Fruit fly (Drosophila melanogaster) whole organism, prepupa: Measurements from ENCODE around the gene Sirt7.

Experiments
- CG16779 ChIP-seq: fragments of 200-800 bp; sonication (Bioruptor generic); optimal IDR thresholded peaks from 3 replicates; lab custom pipeline; 2017; ENCODE audit warnings: missing biosample characterization, mild to moderate bottlenecking, missing genetic modification characterization
- CG6276 ChIP-seq: fragments of 200-800 bp; sonication (Bioruptor generic); optimal IDR thresholded peaks from 2 replicates; lab custom pipeline; 2017; ENCODE audit warnings: missing biosample characterization, mild to moderate bottlenecking, missing genetic modification characterization
- CG6792 ChIP-seq: fragments of 200-800 bp; sonication (Bioruptor generic); optimal IDR thresholded peaks from 3 replicates; lab custom pipeline; 2016; ENCODE audit warnings: missing biosample characterization, missing genetic modification characterization
- CG6808 ChIP-seq: fragments of 200-800 bp; sonication (Bioruptor generic); optimal IDR thresholded peaks from 3 replicates; lab custom pipeline; 2017; ENCODE audit warnings: missing biosample characterization, missing genetic modification characterization, mild to moderate bottlenecking, moderate library complexity, missing genetic modification reagents
- CG7368 ChIP-seq: fragments of 200-800 bp; sonication (Bioruptor generic); optimal IDR thresholded peaks from 3 replicates; lab custom pipeline; 2016; ENCODE audit warnings: missing biosample characterization, missing genetic modification characterization
- CG8119 ChIP-seq: fragments of 200-800 bp; sonication (Bioruptor generic); IDR thresholded peaks from 3 replicates; pipeline ENCODE4 v1.3.6; 2022; ENCODE audit warnings: missing biosample characterization, missing genetic modification characterization
- Gug ChIP-seq: fragments of 200-800 bp; sonication (Bioruptor generic); IDR thresholded peaks from 2 replicates; pipeline ENCODE4 v1.3.6; 2022; ENCODE audit warnings: missing biosample characterization, missing genetic modification characterization
- Lpt ChIP-seq: fragments of 200-800 bp; sonication (Bioruptor generic); optimal IDR thresholded peaks from 3 replicates; lab custom pipeline; 2016; ENCODE audit warnings: missing biosample characterization, missing genetic modification characterization
- Sox102F ChIP-seq: fragments of 200-800 bp; sonication (Bioruptor generic); optimal IDR thresholded peaks from 2 replicates; lab custom pipeline; 2016; ENCODE audit warnings: missing biosample characterization, mild to moderate bottlenecking, missing genetic modification characterization
- achi ChIP-seq: fragments of 200-800 bp; sonication (Bioruptor generic); optimal IDR thresholded peaks from 3 replicates; lab custom pipeline; 2016; ENCODE audit warnings: missing biosample characterization, missing genetic modification characterization
- fd85E ChIP-seq: fragments of 200-800 bp; sonication (Bioruptor generic); optimal IDR thresholded peaks from 3 replicates; lab custom pipeline; 2016; ENCODE audit warnings: missing biosample characterization, missing genetic modification characterization
- salr ChIP-seq, 2 experiments: fragments of 200-800 bp; sonication (Bioruptor generic); optimal IDR thresholded peaks; 3 replicates each; lab custom pipeline; 2016 to 2018; ENCODE audit warnings: missing biosample characterization in 2 of 2, missing genetic modification characterization in 2 of 2, mild to moderate bottlenecking in 1 of 2
- svp ChIP-seq: fragments of 200-800 bp; sonication (Bioruptor generic); peaks from one replicate; lab custom pipeline; 2016; ENCODE audit warnings: missing biosample characterization, missing genetic modification characterization

DNA sequence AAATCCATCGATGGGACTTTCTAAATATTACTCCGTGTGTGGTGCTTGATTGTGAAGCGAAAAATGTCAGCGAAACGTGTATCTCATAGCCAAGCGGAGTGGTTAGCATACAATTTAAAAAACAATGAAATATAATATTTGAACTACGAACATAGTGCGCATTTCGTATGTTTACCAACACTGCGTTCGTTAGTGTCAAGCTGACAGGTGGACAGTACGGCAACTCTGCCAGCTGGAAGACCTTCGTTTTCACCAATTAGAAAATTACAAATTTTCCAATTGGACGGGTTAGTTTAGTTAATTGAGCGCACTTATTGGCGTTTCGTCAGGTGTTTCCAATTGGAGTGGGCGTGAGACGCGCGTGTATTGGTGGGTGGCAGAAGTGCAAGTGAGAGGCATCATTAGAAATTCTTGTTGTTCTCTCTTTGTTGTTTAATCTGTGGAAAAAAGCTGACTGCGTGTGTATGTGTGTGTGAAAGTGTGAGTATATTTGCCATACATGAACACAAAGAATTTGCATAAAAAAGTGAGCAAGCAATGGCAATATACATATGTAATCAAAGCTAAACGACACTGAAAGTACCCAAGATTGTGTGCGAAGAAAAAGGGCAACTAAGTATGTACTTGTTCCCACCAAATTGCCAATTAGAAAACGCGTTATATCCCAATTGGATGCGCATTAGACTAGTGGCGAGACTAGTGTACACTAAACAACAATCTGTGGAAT is 15.9 kb upstream of the Sirt7 start:
- TF ChIP-seq achi (GFP tag; lab: Kevin White, UChicago) (peak; percentile 100), CG8119 (0 out of 3 replicates have a peak, but pooled peaks have one; percentile 15), CG6276 (GFP tag; lab: Kevin White, UChicago) (no peak), CG7368 (GFP tag; lab: Kevin White, UChicago) (no peak), Lpt (GFP tag; lab: Kevin White, UChicago) (no peak), CG6808 (GFP tag; lab: Kevin White, UChicago) (no peak), CG6792 (peak; percentile 26), salr (GFP tag; optimal IDR thresholded peaks at IDR 0.05; lab: Kevin White, UChicago) (no peak), Gug (GFP tag; lab: Robert Waterston, UW) (no peak), Sox102F (GFP tag; lab: Kevin White, UChicago) (no peak), svp (no peak), fd85E (GFP tag; lab: Kevin White, UChicago) (no peak), CG16779 (tag; lab: Kevin White, UChicago) (no peak)
